Fruit fly (Drosophila melanogaster): ENCODE data around the gene CG33725.

The CG33725 gene

DNA sequence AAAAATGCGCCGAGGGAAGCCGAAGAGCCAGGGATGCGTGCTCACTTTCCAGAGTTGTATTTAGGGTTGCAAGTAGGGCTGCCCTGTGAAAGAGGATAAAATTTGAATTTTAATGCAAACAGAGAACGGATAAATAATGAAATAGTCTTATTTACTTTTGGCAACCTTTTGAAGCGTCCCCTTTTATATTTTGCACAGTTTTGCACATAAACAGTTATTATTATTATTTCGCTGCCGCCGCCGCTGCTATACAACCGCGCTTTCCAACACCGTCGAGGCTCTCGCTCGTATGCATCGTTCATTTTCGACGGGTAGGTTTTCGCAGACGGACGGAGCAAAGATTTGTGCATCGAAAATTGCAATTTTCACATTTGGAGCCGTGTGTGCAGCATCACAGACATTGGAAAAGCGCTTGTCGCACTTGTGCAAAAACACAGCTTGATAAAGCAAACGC, 32.4 kb downstream of the CG33725 start, which contains the start of the genes sti and tral (continued):
- TF ChIP-seq Atf3 (GFP tag; optimal IDR thresholded peaks at IDR 0.05) (peak; percentile 90), CG18476 (GFP tag; optimal IDR thresholded peaks at IDR 0.05) (peak; percentile 88), her (GFP tag; optimal IDR thresholded peaks at IDR 0.05) (peak; percentile 87), Dll (GFP tag; IDR thresholded peaks at IDR 0.05; ENCODE audit: partially characterized antibody) (peak; percentile 31; the same call in 2 of the 4 replicates), HmgD (GFP tag; optimal IDR thresholded peaks at IDR 0.05) (peak; percentile 93), HLH54F (GFP tag; optimal IDR thresholded peaks at IDR 0.05) (peak; percentile 96), bowl (GFP tag; IDR thresholded peaks at IDR 0.05) (0 out of 2 replicates have a peak, but pooled peaks have one; percentile 50), CG15696 (tag; optimal IDR thresholded peaks at IDR 0.05) (peak; percentile 79), Stat92E (GFP tag; optimal IDR thresholded peaks at IDR 0.05) (peak in 1 of 3 experiments; percentile 2), CG18011 (GFP tag; optimal IDR thresholded peaks at IDR 0.05) (peak; percentile 82), Dfd (GFP tag; optimal IDR thresholded peaks at IDR 0.05) (no peak), danr (GFP tag; IDR thresholded peaks at IDR 0.05) (peak; percentile 66; the same call in 1 of the 2 replicates), z (GFP tag; IDR thresholded peaks at IDR 0.05) (no peak), CG15269 (tag; optimal IDR thresholded peaks at IDR 0.05) (peak; percentile 80), Dip2 (GFP tag; IDR thresholded peaks at IDR 0.05) (no peak), CG3726 (GFP tag; IDR thresholded peaks at IDR 0.05) (peak; percentile 67; the same call in 2 of the 3 replicates), Sox100B (GFP tag; optimal IDR thresholded peaks at IDR 0.05) (peak; percentile 77), klu (GFP tag; IDR thresholded peaks at IDR 0.05) (peak; percentile 72), wor (GFP tag; IDR thresholded peaks at IDR 0.05) (peak; percentile 65), CG18764 (GFP tag; optimal IDR thresholded peaks at IDR 0.05) (peak; percentile 77), nom (GFP tag; optimal IDR thresholded peaks at IDR 0.05) (peak; percentile 51), CG14014 (GFP tag; IDR thresholded peaks at IDR 0.05) (peak; percentile 87), bsh (GFP tag; optimal IDR thresholded peaks at IDR 0.05) (peak; percentile 23 to 76), CG14667 (GFP tag; IDR thresholded peaks at IDR 0.05) (peak; percentile 83), CG10565 (GFP tag; optimal IDR thresholded peaks at IDR 0.05) (peak; percentile 59), Opbp (GFP tag; IDR thresholded peaks at IDR 0.05; ENCODE audit: partially characterized antibody) (no peak), CG6813 (GFP tag; optimal IDR thresholded peaks at IDR 0.05) (peak; percentile 72), CG11398 (GFP tag; optimal IDR thresholded peaks at IDR 0.05) (peak; percentile 77), rib (GFP tag; IDR thresholded peaks at IDR 0.05) (peak; percentile 85), CG8944 (GFP tag; optimal IDR thresholded peaks at IDR 0.05) (peak; percentile 95), CG6689 (GFP tag; IDR thresholded peaks at IDR 0.05) (peak; percentile 87), Optix (GFP tag; IDR thresholded peaks at IDR 0.05) (peak; percentile 83; the same call in 2 of the 3 replicates), dimm (GFP tag; IDR thresholded peaks at IDR 0.05) (0 out of 2 replicates have a peak, but pooled peaks have one; percentile 10), CG15073 (GFP tag; optimal IDR thresholded peaks at IDR 0.05) (no peak), CG30431 (GFP tag; optimal IDR thresholded peaks at IDR 0.05) (peak; percentile 83), emc (GFP tag; optimal IDR thresholded peaks at IDR 0.05) (peak; percentile 83), gfzf (GFP tag; optimal IDR thresholded peaks at IDR 0.05) (peak; percentile 46), D19B (GFP tag; optimal IDR thresholded peaks at IDR 0.05) (peak; percentile 76), sens-2 (GFP tag; IDR thresholded peaks at IDR 0.05) (peak; percentile 21; the same call in 1 of the 2 replicates), CG42726 (GFP tag; IDR thresholded peaks at IDR 0.05; ENCODE audit: partially characterized antibody) (no peak; the same call in 1 of the 2 replicates), PHDP (tag; optimal IDR thresholded peaks at IDR 0.05) (peak; percentile 84), CG2712 (tag; optimal IDR thresholded peaks at IDR 0.05) (peak; percentile 84), CG12071 (GFP tag; optimal IDR thresholded peaks at IDR 0.05) (peak; percentile 35), fd3F (GFP tag; optimal IDR thresholded peaks at IDR 0.05) (peak; percentile 73), inv (GFP tag; IDR thresholded peaks at IDR 0.05; ENCODE audit: partially characterized antibody) (no peak), CG3847 (GFP tag; IDR thresholded peaks at IDR 0.05) (peak; percentile 91), CG12299 (tag; optimal IDR thresholded peaks at IDR 0.05) (peak; percentile 68), slou (GFP tag; optimal IDR thresholded peaks at IDR 0.05) (peak; percentile 87), CG31388 (GFP tag; optimal IDR thresholded peaks at IDR 0.05) (peak; percentile 86), E2f1 (GFP tag; IDR thresholded peaks at IDR 0.05) (peak; percentile 74)
